Worm (Caenorhabditis elegans): ENCODE data around the gene K08D8.2.
"Not testable (repeated sequence)": the region's sequence is repeated elsewhere in the genome, so short reads cannot be mapped to it uniquely, and the experiment has no call there.

ce11 chrIV:12875260-12875659 is 27.6 kb upstream of the K08D8.2 start, which contains the start of gene ZK896.1:
- not testable (repeated sequence) for TF ChIP-seq zag-1 (tag; optimal IDR thresholded peaks at IDR 0.05); pqm-1 (tag; optimal IDR thresholded peaks at IDR 0.05); nhr-10 (tag; optimal IDR thresholded peaks at IDR 0.05); ama-1 (optimal IDR thresholded peaks at IDR 0.05); lin-39 (tag; optimal IDR thresholded peaks at IDR 0.05); cey-2 (tag; optimal IDR thresholded peaks at IDR 0.05; ENCODE audit: borderline replicate concordance, insufficient read depth); lin-13 (GFP tag; optimal IDR thresholded peaks at IDR 0.05); lsy-2 (tag; optimal IDR thresholded peaks at IDR 0.05); unc-62 (GFP tag; optimal IDR thresholded peaks at IDR 0.05 in 1 of 2); unc-62 (tag; optimal IDR thresholded peaks at IDR 0.05); unc-130 (GFP tag; optimal IDR thresholded peaks at IDR 0.05); lim-7 (GFP tag; IDR thresholded peaks at IDR 0.05); nhr-28 (tag; optimal IDR thresholded peaks at IDR 0.05); fos-1 (tag; optimal IDR thresholded peaks at IDR 0.05); dmd-8 (GFP tag; IDR thresholded peaks at IDR 0.05)
